Fruit fly (Drosophila melanogaster): ENCODE data around the gene CG10445.

DNA sequence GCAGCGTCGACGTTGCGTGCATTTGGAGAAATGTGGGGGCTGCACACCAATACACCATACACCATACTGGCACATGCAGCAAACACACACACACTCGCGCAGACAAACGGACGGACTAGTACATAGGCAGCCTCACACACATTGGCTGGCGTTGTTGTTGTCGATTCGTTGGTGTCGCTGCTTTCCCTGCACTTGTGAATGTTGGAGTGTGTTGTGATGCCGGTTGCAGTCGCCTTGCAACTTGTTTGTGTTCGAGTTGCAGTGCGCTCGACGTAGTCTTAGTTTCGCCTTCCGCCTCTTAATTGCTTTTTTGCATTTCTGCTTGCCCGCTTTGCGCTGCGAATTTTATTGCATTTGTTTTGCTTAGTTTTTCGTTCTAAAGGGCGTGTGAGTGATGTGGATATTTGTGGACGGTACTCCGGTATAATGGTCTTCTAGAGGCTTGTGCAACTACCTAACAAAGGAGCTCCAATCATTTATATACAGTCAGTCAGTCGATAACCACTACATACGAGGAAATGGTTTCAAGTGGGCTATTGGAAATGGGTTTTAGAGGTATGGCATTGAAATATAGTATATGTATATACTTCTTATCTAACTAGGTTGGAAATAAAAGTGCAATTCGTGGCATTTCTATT lies 43.5 kb upstream of the CG10445 start:
- no peak for TF ChIP-seq woc (GFP tag; optimal IDR thresholded peaks at IDR 0.05)
- TF ChIP-seq usp (GFP tag; optimal IDR thresholded peaks at IDR 0.05) = no peak
- TF ChIP-seq tai (GFP tag; optimal IDR thresholded peaks at IDR 0.05) = no peak
- TF ChIP-seq Dif (GFP tag; optimal IDR thresholded peaks at IDR 0.05; ENCODE audit: partially characterized antibody) = peak; percentile 8
- no peak for TF ChIP-seq h (GFP tag; optimal IDR thresholded peaks at IDR 0.05)
